ENCODE assay signal across 1 fruit fly cellular context in the genomic region with DNA sequence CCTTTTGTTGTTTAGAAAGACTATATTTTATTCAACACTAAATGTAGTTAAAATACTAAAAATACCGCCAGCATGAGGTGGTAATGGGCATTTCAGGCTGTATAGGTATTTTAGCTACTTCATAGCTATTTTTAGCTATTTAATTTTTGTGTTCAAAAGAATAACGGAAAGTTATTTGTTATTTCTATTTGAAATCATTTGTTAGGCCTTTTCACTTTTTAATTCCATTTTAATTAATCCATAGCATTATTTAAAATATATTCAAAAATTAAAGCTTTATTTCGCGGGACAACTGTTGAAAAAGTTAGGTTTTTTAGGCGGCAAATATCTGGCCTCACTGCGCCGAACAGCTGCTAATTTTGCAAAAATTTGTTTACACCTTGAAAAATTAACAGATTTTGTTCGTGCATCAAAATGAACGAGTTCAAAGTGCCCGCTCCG.
A peak's percentile ranks its signal among the peaks of the same experiment; 100 is the strongest.
TF ChIP-seq lines count a peak whose summit lies in the region.

A gene (minus strand): TSS at position 40 of the 441 bp plus-strand sequence.
A gene (plus strand): TSS at position 319 of the 441 bp plus-strand sequence.

TF ChIP-seq in whole organism, embryonic, 481 proteins besides CTCF, POLR2A, EP300 and RAD21 (continued from another document):
- TF ChIP-seq CG4707 (GFP tag; optimal IDR thresholded peaks at IDR 0.05; lab: Kevin White, UChicago) (no peak), CG10543 (GFP tag; optimal IDR thresholded peaks at IDR 0.05; lab: Kevin White, UChicago) (no peak), Atf6 (GFP tag; IDR thresholded peaks at IDR 0.05; lab: Robert Waterston, UW) (no peak), Nf-YC (tag; optimal IDR thresholded peaks at IDR 0.05; lab: Kevin White, UChicago) (no peak), CG8359 (GFP tag; optimal IDR thresholded peaks at IDR 0.05; lab: Kevin White, UChicago; ENCODE audit: borderline replicate concordance) (no peak), nerfin-2 (GFP tag; IDR thresholded peaks at IDR 0.05; lab: Robert Waterston, UW; ENCODE audit: partially characterized antibody) (no peak), CG2875 (GFP tag; optimal IDR thresholded peaks at IDR 0.05; lab: Kevin White, UChicago) (no peak), CG3281 (GFP tag; optimal IDR thresholded peaks at IDR 0.05; lab: Kevin White, UChicago) (no peak), CG4854 (GFP tag; optimal IDR thresholded peaks at IDR 0.05; lab: Kevin White, UChicago) (no peak), Dad (GFP tag; optimal IDR thresholded peaks at IDR 0.05; lab: Kevin White, UChicago) (no peak), bowl (GFP tag; IDR thresholded peaks at IDR 0.05; lab: Robert Waterston, UW) (no peak), gce (GFP tag; IDR thresholded peaks at IDR 0.05; lab: Robert Waterston, UW) (no peak), CG30403 (GFP tag; optimal IDR thresholded peaks at IDR 0.05; lab: Kevin White, UChicago) (peak; percentile 12), run (tag; optimal IDR thresholded peaks at IDR 0.05; lab: Kevin White, UChicago) (no peak), CG12744 (GFP tag; optimal IDR thresholded peaks at IDR 0.05; lab: Kevin White, UChicago) (no peak), zfh1 (GFP tag; IDR thresholded peaks at IDR 0.05; lab: Robert Waterston, UW) (no peak), Oaz (GFP tag; IDR thresholded peaks at IDR 0.05; lab: Robert Waterston, UW) (no peak), en (GFP tag; optimal IDR thresholded peaks at IDR 0.05; lab: Kevin White, UChicago) (no peak), CG6272 (GFP tag; IDR thresholded peaks at IDR 0.05; lab: Robert Waterston, UW) (no peak), Dll (GFP tag; IDR thresholded peaks at IDR 0.05; lab: Robert Waterston, UW; ENCODE audit: partially characterized antibody) (no peak), gt (GFP tag; IDR thresholded peaks at IDR 0.05; lab: Robert Waterston, UW) (no peak), croc (GFP tag; conservative IDR thresholded peaks at IDR 0.05; lab: Robert Waterston, UW) (no peak), CG18262 (tag; optimal IDR thresholded peaks at IDR 0.05; lab: Kevin White, UChicago) (no peak), nmo (GFP tag; optimal IDR thresholded peaks at IDR 0.05; lab: Kevin White, UChicago) (peak; percentile 81), Mad (GFP tag; optimal IDR thresholded peaks at IDR 0.05; lab: Kevin White, UChicago) (no peak), ci (GFP tag; IDR thresholded peaks at IDR 0.05; lab: Robert Waterston, UW) (no peak), CG6854 (GFP tag; optimal IDR thresholded peaks at IDR 0.05; lab: Kevin White, UChicago) (no peak), MESR4 (GFP tag; optimal IDR thresholded peaks at IDR 0.05; lab: Kevin White, UChicago) (no peak), gcm (GFP tag; optimal IDR thresholded peaks at IDR 0.05; lab: Kevin White, UChicago) (peak; percentile 2), Neu2 (GFP tag; optimal IDR thresholded peaks at IDR 0.05; lab: Kevin White, UChicago; ENCODE audit: borderline replicate concordance) (no peak), CG16863 (GFP tag; optimal IDR thresholded peaks at IDR 0.05; lab: Kevin White, UChicago) (no peak), CG9437 (GFP tag; optimal IDR thresholded peaks at IDR 0.05; lab: Kevin White, UChicago) (peak; percentile 7), luna (GFP tag; optimal IDR thresholded peaks at IDR 0.05; lab: Kevin White, UChicago) (no peak), Aef1 (GFP tag; IDR thresholded peaks at IDR 0.05; lab: Robert Waterston, UW) (no peak), jing (GFP tag; optimal IDR thresholded peaks at IDR 0.05; lab: Kevin White, UChicago) (no peak), CG11504 (tag; optimal IDR thresholded peaks at IDR 0.05; lab: Kevin White, UChicago) (no peak), CG15269 (tag; optimal IDR thresholded peaks at IDR 0.05; lab: Kevin White, UChicago) (no peak), CG16815 (GFP tag; optimal IDR thresholded peaks at IDR 0.05; lab: Kevin White, UChicago) (no peak), CG34376 (GFP tag; optimal IDR thresholded peaks at IDR 0.05; lab: Kevin White, UChicago) (no peak), CG1603 (tag; optimal IDR thresholded peaks at IDR 0.05; lab: Kevin White, UChicago) (no peak), al (GFP tag; IDR thresholded peaks at IDR 0.05; lab: Robert Waterston, UW) (no peak), CG8924 (tag; optimal IDR thresholded peaks at IDR 0.05; lab: Kevin White, UChicago) (peak; percentile 4)
